Fruit fly (Drosophila melanogaster) whole organism, embryonic: ENCODE measurements around the gene CG9316.

Experiments used
- ATbp ChIP-seq: fragments of 200-800 bp; sonication (Bioruptor generic); optimal IDR thresholded peaks from 2 replicates; lab custom pipeline; 2017; ENCODE audit warnings: missing biosample characterization, mild to moderate bottlenecking, missing genetic modification characterization, missing genetic modification reagents
- Antp ChIP-seq: fragments of 200-800 bp; sonication (Bioruptor generic); optimal IDR thresholded peaks from 3 replicates; lab custom pipeline; 2016; ENCODE audit warnings: missing biosample characterization, missing genetic modification characterization
- C15 ChIP-seq: fragments of 200-800 bp; sonication (Bioruptor generic); IDR thresholded peaks from 3 replicates; pipeline ENCODE4 v1.3.6; 2022; ENCODE audit warnings: missing biosample characterization, missing genetic modification characterization
- CG11723 ChIP-seq: fragments of 200-800 bp; sonication (Bioruptor generic); optimal IDR thresholded peaks from 2 replicates; lab custom pipeline; 2017; ENCODE audit warnings: missing biosample characterization, mild to moderate bottlenecking, missing genetic modification characterization
- CG12391 ChIP-seq: fragments of 200-800 bp; sonication (Bioruptor generic); optimal IDR thresholded peaks from 3 replicates; lab custom pipeline; 2018; ENCODE audit warnings: missing biosample characterization, mild to moderate bottlenecking, missing genetic modification characterization, moderate library complexity
- CG12659 ChIP-seq: fragments of 200-800 bp; sonication (Bioruptor generic); optimal IDR thresholded peaks from 3 replicates; lab custom pipeline; 2017; ENCODE audit warnings: mild to moderate bottlenecking, missing biosample characterization, missing genetic modification reagents, missing genetic modification characterization
- CG12744 ChIP-seq: fragments of 200-800 bp; sonication (Bioruptor generic); optimal IDR thresholded peaks from 2 replicates; lab custom pipeline; 2016; ENCODE audit warnings: missing biosample characterization, missing genetic modification characterization
- CG13123 ChIP-seq: fragments of 200-800 bp; sonication (Bioruptor generic); optimal IDR thresholded peaks from 2 replicates; lab custom pipeline; 2016; ENCODE audit warnings: missing biosample characterization, missing genetic modification characterization
- CG15514 ChIP-seq: fragments of 200-800 bp; sonication (Bioruptor generic); optimal IDR thresholded peaks from 3 replicates; lab custom pipeline; 2017; ENCODE audit warnings: missing biosample characterization, missing genetic modification characterization, mild to moderate bottlenecking, moderate library complexity, missing genetic modification reagents
- CG1602 ChIP-seq: fragments of 200-800 bp; sonication (Bioruptor generic); optimal IDR thresholded peaks from 3 replicates; lab custom pipeline; 2016; ENCODE audit warnings: missing biosample characterization, missing genetic modification characterization
- CG1792 ChIP-seq: fragments of 200-800 bp; sonication (Bioruptor generic); optimal IDR thresholded peaks from 2 replicates; lab custom pipeline; 2016; ENCODE audit warnings: missing biosample characterization, missing genetic modification characterization
- CG30403 ChIP-seq: fragments of 200-800 bp; sonication (Bioruptor generic); optimal IDR thresholded peaks from 3 replicates; lab custom pipeline; 2016; ENCODE audit warnings: missing biosample characterization, missing genetic modification characterization
- CG3065 ChIP-seq: fragments of 200-800 bp; sonication (Bioruptor generic); optimal IDR thresholded peaks from 2 replicates; lab custom pipeline; 2016; ENCODE audit warnings: missing biosample characterization, missing genetic modification characterization
- CG31388 ChIP-seq: fragments of 200-800 bp; sonication (Bioruptor generic); optimal IDR thresholded peaks from 2 replicates; lab custom pipeline; 2016; ENCODE audit warnings: missing biosample characterization, missing genetic modification characterization
- CG32532 ChIP-seq: fragments of 200-800 bp; sonication (Bioruptor generic); IDR thresholded peaks from 2 replicates; pipeline ENCODE4 v1.3.6; 2022; ENCODE audit warnings: missing biosample characterization, missing genetic modification characterization
- CG34376 ChIP-seq: fragments of 200-800 bp; sonication (Bioruptor generic); optimal IDR thresholded peaks from 2 replicates; lab custom pipeline; 2018; ENCODE audit warnings: missing biosample characterization, mild to moderate bottlenecking, missing genetic modification characterization
- CG8478 ChIP-seq: fragments of >200 bp; optimal IDR thresholded peaks from 2 replicates; lab custom pipeline; 2018
- CG8765 ChIP-seq: fragments of 200-800 bp; sonication (Bioruptor generic); IDR thresholded peaks from 2 replicates; pipeline ENCODE4 v1.3.6; 2022; ENCODE audit warnings: missing biosample characterization, missing genetic modification characterization
- Camta ChIP-seq: fragments of 200-800 bp; sonication (Bioruptor generic); optimal IDR thresholded peaks from 2 replicates; lab custom pipeline; 2016; ENCODE audit warnings: missing biosample characterization, missing genetic modification characterization
- CrebB ChIP-seq: fragments of 200-800 bp; sonication (Bioruptor generic); optimal IDR thresholded peaks from 3 replicates; lab custom pipeline; 2018; ENCODE audit warnings: missing biosample characterization, mild to moderate bottlenecking, missing genetic modification characterization
- Hr51 ChIP-seq, 2 experiments: fragments of 200-800 bp; sonication (Bioruptor generic); optimal IDR thresholded peaks; 2 replicates in 1 of 2; 3 replicates in 1 of 2; lab custom pipeline; 2016 to 2018; ENCODE audit warnings: missing biosample characterization in 2 of 2, missing genetic modification characterization in 2 of 2, mild to moderate bottlenecking in 1 of 2, moderate library complexity in 1 of 2
- Mes4 ChIP-seq: fragments of 200-800 bp; sonication (Bioruptor generic); optimal IDR thresholded peaks from 2 replicates; lab custom pipeline; 2016; ENCODE audit warnings: missing biosample characterization, missing genetic modification characterization
- Mrtf ChIP-seq: fragments of 200-800 bp; sonication (Bioruptor generic); IDR thresholded peaks from 3 replicates; pipeline ENCODE4 v1.3.6; 2022; ENCODE audit warnings: missing biosample characterization, missing genetic modification characterization
- NC2β ChIP-seq: fragments of 200-800 bp; sonication (Bioruptor generic); optimal IDR thresholded peaks from 2 replicates; lab custom pipeline; 2016; ENCODE audit warnings: missing biosample characterization, missing genetic modification characterization
- Oaz ChIP-seq: fragments of 200-800 bp; sonication (Bioruptor generic); IDR thresholded peaks from 2 replicates; pipeline ENCODE4 v1.3.6; 2022; ENCODE audit warnings: missing biosample characterization, missing genetic modification characterization
- PHDP ChIP-seq: fragments of 200-800 bp; sonication (Bioruptor generic); optimal IDR thresholded peaks from 3 replicates; lab custom pipeline; 2018; ENCODE audit warnings: missing biosample characterization, mild to moderate bottlenecking, missing genetic modification characterization, moderate library complexity
- Rx ChIP-seq: fragments of 200-800 bp; sonication (Bioruptor generic); IDR thresholded peaks from 2 replicates; pipeline ENCODE4 v1.3.6; 2022; ENCODE audit warnings: missing biosample characterization, missing genetic modification characterization
- Side ChIP-seq: fragments of 200-800 bp; sonication (Bioruptor generic); optimal IDR thresholded peaks from 2 replicates; lab custom pipeline; 2016; ENCODE audit warnings: missing biosample characterization, missing genetic modification characterization
- Ssrp ChIP-seq: fragments of 200-800 bp; sonication (Bioruptor generic); optimal IDR thresholded peaks from 2 replicates; lab custom pipeline; 2018; ENCODE audit warnings: missing biosample characterization, mild to moderate bottlenecking, missing genetic modification characterization, moderate library complexity
- ap ChIP-seq: fragments of 200-800 bp; sonication (Bioruptor generic); IDR thresholded peaks from 2 replicates; pipeline ENCODE4 v1.3.6; 2022; ENCODE audit warnings: missing biosample characterization, missing genetic modification characterization
- chif ChIP-seq, 2 experiments: fragments of 200-800 bp; sonication (Bioruptor generic); optimal IDR thresholded peaks; 3 replicates each; lab custom pipeline; 2016; ENCODE audit warnings: missing biosample characterization in 2 of 2, missing genetic modification characterization in 2 of 2
- crol ChIP-seq: fragments of 200-800 bp; sonication (Bioruptor generic); IDR thresholded peaks from 2 replicates; pipeline ENCODE4 v1.3.6; 2022; ENCODE audit warnings: missing biosample characterization, missing genetic modification characterization
- dysf ChIP-seq: fragments of 200-800 bp; sonication (Bioruptor generic); IDR thresholded peaks from 3 replicates; pipeline ENCODE4 v1.3.6; 2022; ENCODE audit warnings: missing biosample characterization, missing genetic modification characterization
- esg ChIP-seq: fragments of 200-800 bp; sonication (Bioruptor generic); conservative IDR thresholded peaks from 2 replicates; pipeline ENCODE4 v1.3.6; 2022; ENCODE audit warnings: missing biosample characterization, missing genetic modification characterization
- fru ChIP-seq: fragments of >200 bp; optimal IDR thresholded peaks from 2 replicates; lab custom pipeline; 2017
- gsb-n ChIP-seq: fragments of 200-800 bp; sonication (Bioruptor generic); optimal IDR thresholded peaks from 3 replicates; lab custom pipeline; 2018; ENCODE audit warnings: missing biosample characterization, mild to moderate bottlenecking, missing genetic modification characterization
- hbn ChIP-seq: fragments of 200-800 bp; sonication (Bioruptor generic); IDR thresholded peaks from 2 replicates; pipeline ENCODE4 v1.3.6; 2022; ENCODE audit warnings: missing biosample characterization, missing genetic modification characterization; ENCODE audit not compliant: partially characterized antibody
- hkb ChIP-seq, 2 experiments: fragments of 200-800 bp in 1 of 2; fragments of >200 bp in 1 of 2; sonication (Bioruptor generic) in 1 of 2; IDR thresholded peaks in 1 of 2; optimal IDR thresholded peaks in 1 of 2; 2 replicates each; pipeline versions ENCODE4 v1.3.6 to Lab custom; 2017 to 2022; ENCODE audit warnings: missing biosample characterization in 1 of 2, missing genetic modification characterization in 1 of 2
- jigr1 ChIP-seq: fragments of 200-800 bp; sonication (Bioruptor generic); IDR thresholded peaks from 3 replicates; pipeline ENCODE4 v1.3.6; 2022; ENCODE audit warnings: missing biosample characterization, missing genetic modification characterization
- kni ChIP-seq: fragments of 200-800 bp; sonication (Bioruptor generic); optimal IDR thresholded peaks from 3 replicates; lab custom pipeline; 2017; ENCODE audit warnings: mild to moderate bottlenecking, missing biosample characterization, missing genetic modification reagents, missing genetic modification characterization
- nerfin-1 ChIP-seq: fragments of 200-800 bp; sonication (Bioruptor generic); optimal IDR thresholded peaks from 3 replicates; lab custom pipeline; 2019; ENCODE audit warnings: missing biosample characterization, mild to moderate bottlenecking, missing genetic modification characterization, moderate library complexity
- onecut ChIP-seq: fragments of 200-800 bp; sonication (Bioruptor generic); IDR thresholded peaks from 2 replicates; pipeline ENCODE4 v1.3.6; 2022; ENCODE audit warnings: missing biosample characterization, missing genetic modification characterization
- pb ChIP-seq: fragments of 200-800 bp; sonication (Bioruptor generic); optimal IDR thresholded peaks from 3 replicates; lab custom pipeline; 2016; ENCODE audit warnings: missing biosample characterization, missing genetic modification characterization
- prd ChIP-seq, 3 experiments: fragments of >200 bp in 2 of 3; fragments of 200-800 bp in 1 of 3; sonication (Bioruptor generic) in 1 of 3; optimal IDR thresholded peaks in 2 of 3; IDR thresholded peaks in 1 of 3; 2 replicates in 2 of 3; 3 replicates in 1 of 3; pipeline versions ENCODE4 v1.3.6 to Lab custom; 2017 to 2022; ENCODE audit warnings: missing biosample characterization in 1 of 3, missing genetic modification characterization in 1 of 3
- schlank ChIP-seq: fragments of 200-800 bp; sonication (Bioruptor generic); optimal IDR thresholded peaks from 2 replicates; lab custom pipeline; 2018; ENCODE audit warnings: missing biosample characterization, mild to moderate bottlenecking, missing genetic modification characterization
- sens ChIP-seq: fragments of 200-800 bp; sonication (Bioruptor generic); peaks from one replicate; lab custom pipeline; 2016; ENCODE audit warnings: missing biosample characterization, missing genetic modification characterization
- seq ChIP-seq: fragments of 200-800 bp; sonication (Bioruptor generic); IDR thresholded peaks from 2 replicates; pipeline ENCODE4 v1.3.6; 2022; ENCODE audit warnings: missing biosample characterization, missing genetic modification characterization
- slou ChIP-seq: fragments of 200-800 bp; sonication (Bioruptor generic); optimal IDR thresholded peaks from 3 replicates; lab custom pipeline; 2016; ENCODE audit warnings: missing biosample characterization, missing genetic modification characterization
- wdn ChIP-seq: fragments of 200-800 bp; sonication (Bioruptor generic); IDR thresholded peaks from 2 replicates; pipeline ENCODE4 v1.3.6; 2022; ENCODE audit warnings: missing biosample characterization, missing genetic modification characterization
- wor ChIP-seq: fragments of 200-800 bp; sonication (Bioruptor generic); IDR thresholded peaks from 2 replicates; pipeline ENCODE4 v1.3.6; 2022; ENCODE audit warnings: missing biosample characterization, missing genetic modification characterization
- zen ChIP-seq: fragments of 200-800 bp; sonication (Bioruptor generic); optimal IDR thresholded peaks from 3 replicates; lab custom pipeline; 2018; ENCODE audit warnings: missing biosample characterization, mild to moderate bottlenecking, missing genetic modification characterization, moderate library complexity

Gene CG9316

dm6 chr2L:20681648-20682098 is 44.7 kb downstream of the CG9316 start, which contains the start of gene Cen (continued):
- TF ChIP-seq hkb (optimal IDR thresholded peaks at IDR 0.05; lab: Kevin White, UChicago) (no peak), hkb (GFP tag; IDR thresholded peaks at IDR 0.05; lab: Robert Waterston, UW) (no peak), fru (lab: Kevin White, UChicago) (no peak), Mrtf (no peak; the same call in 2 of the 3 replicates), NC2β (GFP tag; lab: Kevin White, UChicago) (peak; percentile 43), prd (optimal IDR thresholded peaks at IDR 0.05; lab: Kevin White, UChicago) (no peak), prd (GFP tag; IDR thresholded peaks at IDR 0.05; lab: Robert Waterston, UW) (0 out of 3 replicates have a peak, but pooled peaks have one; percentile 21), nerfin-1 (tag; lab: Kevin White, UChicago) (no peak), schlank (no peak), CG12659 (GFP tag; lab: Kevin White, UChicago) (peak; percentile 47), CG31388 (GFP tag; lab: Kevin White, UChicago) (no peak), dysf (GFP tag; lab: Robert Waterston, UW) (peak; percentile 49; the same call in 2 of the 3 replicates), zen (no peak), sens (GFP tag; lab: Kevin White, UChicago) (peak; percentile 93), Rx (GFP tag; lab: Robert Waterston, UW) (no peak), PHDP (no peak), CG8478 (lab: Kevin White, UChicago) (no peak), CG12391 (tag; lab: Kevin White, UChicago) (peak; percentile 51), chif (GFP tag; optimal IDR thresholded peaks at IDR 0.05; lab: Kevin White, UChicago) (peak in 1 of 2 experiments; percentile 7), CG1602 (GFP tag; lab: Kevin White, UChicago) (peak; percentile 30), CG3065 (no peak), Ssrp (tag; lab: Kevin White, UChicago) (peak; percentile 14), Hr51 (GFP tag; optimal IDR thresholded peaks at IDR 0.05; lab: Kevin White, UChicago) (no peak), Oaz (GFP tag; lab: Robert Waterston, UW) (no peak; the same call in 1 of the 2 replicates), pb (GFP tag; lab: Kevin White, UChicago) (no peak), wor (GFP tag; lab: Robert Waterston, UW) (no peak), crol (GFP tag; lab: Robert Waterston, UW) (no peak), ap (GFP tag; lab: Robert Waterston, UW) (peak; percentile 34; the same call in 1 of the 2 replicates), CG8765 (GFP tag; lab: Robert Waterston, UW) (peak; percentile 15; the same call in 1 of the 2 replicates), onecut (GFP tag; lab: Robert Waterston, UW) (no peak), CG12744 (GFP tag; lab: Kevin White, UChicago) (no peak), hbn (no peak), Side (GFP tag; lab: Kevin White, UChicago) (no peak), C15 (no peak), seq (peak; percentile 12; the same call in 1 of the 2 replicates), CG13123 (GFP tag; lab: Kevin White, UChicago) (no peak), CrebB (tag; lab: Kevin White, UChicago) (no peak), CG32532 (GFP tag; lab: Robert Waterston, UW) (peak; percentile 31; the same call in 1 of the 2 replicates), Mes4 (GFP tag; lab: Kevin White, UChicago) (peak; percentile 18), gsb-n (tag; lab: Kevin White, UChicago) (no peak), slou (peak; percentile 9), esg (GFP tag; lab: Robert Waterston, UW) (0 out of 2 replicates have a peak, but pooled peaks have one; percentile 15), ATbp (GFP tag; lab: Kevin White, UChicago) (no peak), wdn (no peak), jigr1 (GFP tag; lab: Robert Waterston, UW) (no peak), Camta (GFP tag; lab: Kevin White, UChicago) (peak; percentile 48), Antp (no peak), CG15514 (peak; percentile 47), CG11723 (GFP tag; lab: Kevin White, UChicago) (no peak), CG1792 (GFP tag; lab: Kevin White, UChicago) (no peak), CG30403 (GFP tag; lab: Kevin White, UChicago) (peak; percentile 50), CG34376 (GFP tag; lab: Kevin White, UChicago) (no peak), kni (no peak)
